Worm (Caenorhabditis elegans): ENCODE data around the gene twk-13.
"Not testable (repeated sequence)": the region's sequence is repeated elsewhere in the genome, so short reads cannot be mapped to it uniquely, and the experiment has no call there.

Gene twk-13

ce11 chrV:12337894-12338293 lies at the start of gene twk-13:
Gene twk-13 (minus strand): TSS chrV:12337994.
- no peak for TF ChIP-seq dao-5 (tag; optimal IDR thresholded peaks at IDR 0.05)
- TF ChIP-seq W03F9.2 (tag; optimal IDR thresholded peaks at IDR 0.05) = no peak
- no peak for TF ChIP-seq him-1 (tag; optimal IDR thresholded peaks at IDR 0.05)

ce11 chrV:12386154-12386553 lies 48.4 kb upstream of the twk-13 start, which contains the start of gene K01D12.15:
Gene K01D12.15 (plus strand): TSS chrV:12386454.
- TF ChIP-seq him-1 (tag; optimal IDR thresholded peaks at IDR 0.05) = no peak
- TF ChIP-seq W03F9.2 (tag; optimal IDR thresholded peaks at IDR 0.05) = no peak
- TF ChIP-seq dao-5 (tag; optimal IDR thresholded peaks at IDR 0.05) = no peak

- no peak for TF ChIP-seq him-1 (tag; optimal IDR thresholded peaks at IDR 0.05)
- no peak for TF ChIP-seq W03F9.2 (tag; optimal IDR thresholded peaks at IDR 0.05)
- no peak for TF ChIP-seq dao-5 (tag; optimal IDR thresholded peaks at IDR 0.05)
Measured at ce11 chrV:12377256-12377655, 39.5 kb upstream of the twk-13 start, which contains the start of gene K01D12.1. Gene K01D12.1 (plus strand): TSS chrV:12377556.

ce11 chrV:12374252-12374651 lies 36.5 kb upstream of the twk-13 start, which contains the start of gene F23H12.10:
Gene F23H12.10 (minus strand): TSS chrV:12374263.
- not testable (repeated sequence) for TF ChIP-seq dao-5, him-1, W03F9.2 (tag; optimal IDR thresholded peaks at IDR 0.05)

- TF ChIP-seq him-1 (tag; optimal IDR thresholded peaks at IDR 0.05) (no peak), W03F9.2 (tag; optimal IDR thresholded peaks at IDR 0.05) (no peak), dao-5 (tag; optimal IDR thresholded peaks at IDR 0.05) (no peak)
Measured at ce11 chrV:12371386-12371785, 33.6 kb upstream of the twk-13 start, which contains the start of gene F23H12.7. Gene F23H12.7 (plus strand): TSS chrV:12371686.

- TF ChIP-seq W03F9.2 (tag; optimal IDR thresholded peaks at IDR 0.05) = no peak
- no peak for TF ChIP-seq dao-5 (tag; optimal IDR thresholded peaks at IDR 0.05)
- no peak for TF ChIP-seq him-1 (tag; optimal IDR thresholded peaks at IDR 0.05)
Measured at ce11 chrV:12369437-12369836, 31.6 kb upstream of the twk-13 start, which contains the start of gene gcy-13. Gene gcy-13 (minus strand): TSS chrV:12369537.

ce11 chrV:12365104-12365503 lies 27.3 kb upstream of the twk-13 start, which contains the start of gene fipr-2:
Gene fipr-2 (plus strand): TSS chrV:12365348.
- TF ChIP-seq dao-5 (tag; optimal IDR thresholded peaks at IDR 0.05) (no peak), W03F9.2 (tag; optimal IDR thresholded peaks at IDR 0.05) (no peak), him-1 (tag; optimal IDR thresholded peaks at IDR 0.05) (no peak)

ce11 chrV:12361644-12362043 lies 23.9 kb upstream of the twk-13 start, which contains the start of gene fipr-1:
Gene fipr-1 (minus strand): TSS chrV:12361744.
- TF ChIP-seq dao-5 (tag; optimal IDR thresholded peaks at IDR 0.05) (no peak), him-1 (tag; optimal IDR thresholded peaks at IDR 0.05) (no peak), W03F9.2 (tag; optimal IDR thresholded peaks at IDR 0.05) (no peak)

ce11 chrV:12358347-12358746 lies 20.6 kb upstream of the twk-13 start, which contains the start of gene F23H12.5:
Gene F23H12.5 (plus strand): TSS chrV:12358647.
- TF ChIP-seq W03F9.2 (tag; optimal IDR thresholded peaks at IDR 0.05) = no peak
- TF ChIP-seq him-1 (tag; optimal IDR thresholded peaks at IDR 0.05) = no peak
- TF ChIP-seq dao-5 (tag; optimal IDR thresholded peaks at IDR 0.05) = no peak

ce11 chrV:12357632-12358031 lies 19.8 kb upstream of the twk-13 start:
- no peak for TF ChIP-seq dao-5 (tag; optimal IDR thresholded peaks at IDR 0.05)
- no peak for TF ChIP-seq W03F9.2 (tag; optimal IDR thresholded peaks at IDR 0.05)

- no peak for TF ChIP-seq him-1 (tag; optimal IDR thresholded peaks at IDR 0.05)
- no peak for TF ChIP-seq W03F9.2 (tag; optimal IDR thresholded peaks at IDR 0.05)
- no peak for TF ChIP-seq dao-5 (tag; optimal IDR thresholded peaks at IDR 0.05)
Measured at ce11 chrV:12354193-12354830, 16.5 kb upstream of the twk-13 start.

ce11 chrV:12353505-12353904 lies 15.7 kb upstream of the twk-13 start:
- TF ChIP-seq dao-5 (tag; optimal IDR thresholded peaks at IDR 0.05) (no peak), W03F9.2 (tag; optimal IDR thresholded peaks at IDR 0.05) (no peak), him-1 (tag; optimal IDR thresholded peaks at IDR 0.05) (no peak)

ce11 chrV:12352881-12353280 lies 15.1 kb upstream of the twk-13 start:
- TF ChIP-seq dao-5 (tag; optimal IDR thresholded peaks at IDR 0.05) (no peak), him-1 (tag; optimal IDR thresholded peaks at IDR 0.05) (no peak), W03F9.2 (tag; optimal IDR thresholded peaks at IDR 0.05) (no peak)

ce11 chrV:12352445-12352844 lies 14.7 kb upstream of the twk-13 start, which contains the start of gene sqt-3:
Gene sqt-3 (plus strand): TSS chrV:12352745.
- TF ChIP-seq dao-5 (tag; optimal IDR thresholded peaks at IDR 0.05) = no peak
- TF ChIP-seq him-1 (tag; optimal IDR thresholded peaks at IDR 0.05) = no peak
- no peak for TF ChIP-seq W03F9.2 (tag; optimal IDR thresholded peaks at IDR 0.05)

All from whole organism, L4/young adult.